Fruit fly (Drosophila melanogaster) S2 (cell line): ENCODE measurements around the gene amd.

Experiments used
- CG8478 ChIP-seq: fragments of >200 bp; optimal IDR thresholded peaks from 2 replicates; lab custom pipeline; 2018
- CTCF ChIP-seq, 2 experiments: fragments of >200 bp; optimal IDR thresholded peaks; 2 replicates each; lab custom pipeline; 2018

- TF ChIP-seq CG8478 (lab: Kevin White, UChicago), result no peak
- TF ChIP-seq CTCF (optimal IDR thresholded peaks at IDR 0.05; lab: Kevin White, UChicago), result no peak
These were observed 6.6 kb upstream of the amd start for dm6 chr2L:19103176-19103921.
